Fruit fly (Drosophila melanogaster) whole organism, embryonic: ENCODE measurements around the gene CG18766.

Source experiments
- Asciz ChIP-seq: fragments of 200-800 bp; sonication (Bioruptor generic); optimal IDR thresholded peaks from 2 replicates; lab custom pipeline; 2017; ENCODE audit warnings: missing biosample characterization, mild to moderate bottlenecking, missing genetic modification characterization, missing genetic modification reagents
- Atf3 ChIP-seq: fragments of 200-800 bp; sonication (Bioruptor generic); optimal IDR thresholded peaks from 3 replicates; lab custom pipeline; 2016; ENCODE audit warnings: missing biosample characterization, missing genetic modification characterization
- CG11456 ChIP-seq: fragments of 200-800 bp; sonication (Bioruptor generic); IDR thresholded peaks from 3 replicates; pipeline ENCODE4 v1.3.6; 2022; ENCODE audit warnings: missing biosample characterization, missing genetic modification characterization
- CG11696 ChIP-seq: fragments of 200-800 bp; sonication (Bioruptor generic); IDR thresholded peaks from 2 replicates; pipeline ENCODE4 v1.3.6; 2022; ENCODE audit warnings: missing biosample characterization, missing genetic modification characterization
- CG12104 ChIP-seq: fragments of 200-800 bp; sonication (Bioruptor generic); optimal IDR thresholded peaks from 3 replicates; lab custom pipeline; 2016; ENCODE audit warnings: missing biosample characterization, missing genetic modification characterization
- CG14965 ChIP-seq: fragments of 200-800 bp; sonication (Bioruptor generic); optimal IDR thresholded peaks from 2 replicates; lab custom pipeline; 2016; ENCODE audit warnings: missing biosample characterization, missing genetic modification characterization, borderline replicate concordance
- CG15269 ChIP-seq: fragments of 200-800 bp; sonication (Bioruptor generic); optimal IDR thresholded peaks from 2 replicates; lab custom pipeline; 2018; ENCODE audit warnings: missing biosample characterization, mild to moderate bottlenecking, missing genetic modification characterization, moderate library complexity
- CG17186 ChIP-seq: fragments of 200-800 bp; sonication (Bioruptor generic); optimal IDR thresholded peaks from 3 replicates; lab custom pipeline; 2017; ENCODE audit warnings: missing biosample characterization, missing genetic modification reagents, missing genetic modification characterization
- CG17361 ChIP-seq: fragments of 200-800 bp; sonication (Bioruptor generic); IDR thresholded peaks from 3 replicates; pipeline ENCODE4 v1.3.6; 2022; ENCODE audit warnings: missing biosample characterization, missing genetic modification characterization
- CG17385 ChIP-seq: fragments of 200-800 bp; sonication (Bioruptor generic); optimal IDR thresholded peaks from 3 replicates; lab custom pipeline; 2018; ENCODE audit warnings: missing biosample characterization, mild to moderate bottlenecking, missing genetic modification characterization
- CG2199 ChIP-seq: fragments of 200-800 bp; sonication (Bioruptor generic); IDR thresholded peaks from 3 replicates; pipeline ENCODE4 v1.3.6; 2022; ENCODE audit warnings: missing biosample characterization, missing genetic modification characterization
- CG2889 ChIP-seq: fragments of 200-800 bp; sonication (Bioruptor generic); IDR thresholded peaks from 3 replicates; pipeline ENCODE4 v1.3.6; 2022; ENCODE audit warnings: missing biosample characterization, missing genetic modification characterization
- CG30403 ChIP-seq: fragments of 200-800 bp; sonication (Bioruptor generic); optimal IDR thresholded peaks from 3 replicates; lab custom pipeline; 2016; ENCODE audit warnings: missing biosample characterization, missing genetic modification characterization
- CG31388 ChIP-seq: fragments of 200-800 bp; sonication (Bioruptor generic); optimal IDR thresholded peaks from 2 replicates; lab custom pipeline; 2016; ENCODE audit warnings: missing biosample characterization, missing genetic modification characterization
- CG4360 ChIP-seq: fragments of 200-800 bp; sonication (Bioruptor generic); IDR thresholded peaks from 2 replicates; pipeline ENCODE4 v1.3.6; 2022; ENCODE audit warnings: missing biosample characterization, missing genetic modification characterization
- CG6175 ChIP-seq: fragments of 200-800 bp; sonication (Bioruptor generic); IDR thresholded peaks from 3 replicates; pipeline ENCODE4 v1.3.6; 2022; ENCODE audit warnings: missing biosample characterization, missing genetic modification characterization
- CG6791 ChIP-seq: fragments of 200-800 bp; sonication (Bioruptor generic); IDR thresholded peaks from 3 replicates; pipeline ENCODE4 v1.3.6; 2022; ENCODE audit warnings: missing biosample characterization, missing genetic modification characterization; ENCODE audit not compliant: partially characterized antibody
- Camta ChIP-seq: fragments of 200-800 bp; sonication (Bioruptor generic); optimal IDR thresholded peaks from 2 replicates; lab custom pipeline; 2016; ENCODE audit warnings: missing biosample characterization, missing genetic modification characterization
- Chrac-16 ChIP-seq: fragments of 200-800 bp; sonication (Bioruptor generic); optimal IDR thresholded peaks from 3 replicates; lab custom pipeline; 2016; ENCODE audit warnings: missing biosample characterization, missing genetic modification characterization
- D19A ChIP-seq: fragments of 200-800 bp; optimal IDR thresholded peaks from 3 replicates; lab custom pipeline; 2019; ENCODE audit warnings: missing biosample characterization, mild to moderate bottlenecking, missing genetic modification characterization, moderate library complexity
- ERR ChIP-seq: fragments of 200-800 bp; sonication (Bioruptor generic); optimal IDR thresholded peaks from 2 replicates; lab custom pipeline; 2016; ENCODE audit warnings: missing biosample characterization, missing genetic modification characterization
- Ets65A ChIP-seq: fragments of 200-800 bp; sonication (Bioruptor generic); peaks from one replicate; lab custom pipeline; 2016; ENCODE audit warnings: missing biosample characterization, missing genetic modification characterization
- HHEX ChIP-seq: fragments of 200-800 bp; sonication (Bioruptor generic); optimal IDR thresholded peaks from 3 replicates; lab custom pipeline; 2017; ENCODE audit warnings: missing biosample characterization, mild to moderate bottlenecking, missing genetic modification characterization, missing genetic modification reagents
- Hr39 ChIP-seq: fragments of >200 bp; optimal IDR thresholded peaks from 2 replicates; lab custom pipeline; 2017
- Mad ChIP-seq: fragments of 200-800 bp; sonication (Bioruptor generic); optimal IDR thresholded peaks from 2 replicates; lab custom pipeline; 2016; ENCODE audit warnings: missing biosample characterization, missing genetic modification characterization
- NC2α ChIP-seq: fragments of 200-800 bp; sonication (Bioruptor generic); optimal IDR thresholded peaks from 2 replicates; lab custom pipeline; 2016; ENCODE audit warnings: missing biosample characterization, missing genetic modification characterization
- NFAT ChIP-seq: fragments of 200-800 bp; sonication (Bioruptor generic); IDR thresholded peaks from 2 replicates; pipeline ENCODE4 v1.3.6; 2022; ENCODE audit warnings: missing biosample characterization, missing genetic modification characterization
- Neu2 ChIP-seq: fragments of 200-800 bp; sonication (Bioruptor generic); optimal IDR thresholded peaks from 3 replicates; lab custom pipeline; 2016; ENCODE audit warnings: missing biosample characterization, missing genetic modification characterization, borderline replicate concordance
- Nf-YA ChIP-seq: fragments of 200-800 bp; sonication (Bioruptor generic); IDR thresholded peaks from 2 replicates; pipeline ENCODE4 v1.3.6; 2022; ENCODE audit warnings: missing biosample characterization, missing genetic modification characterization
- Stat92E ChIP-seq, 3 experiments: fragments of >200 bp in 2 of 3; fragments of 200-800 bp in 1 of 3; sonication (Bioruptor generic) in 1 of 3; optimal IDR thresholded peaks; 2 replicates each; lab custom pipeline; 2017 to 2019; ENCODE audit warnings: missing biosample characterization in 3 of 3, missing genetic modification characterization in 3 of 3, mild to moderate bottlenecking in 1 of 3, moderate library complexity in 1 of 3
- Taf1 ChIP-seq: fragments of 200-800 bp; sonication (Bioruptor generic); IDR thresholded peaks from 2 replicates; pipeline ENCODE4 v1.3.6; 2022; ENCODE audit warnings: missing biosample characterization, missing genetic modification characterization
- YL-1 ChIP-seq: fragments of 200-800 bp; sonication (Bioruptor generic); optimal IDR thresholded peaks from 3 replicates; lab custom pipeline; 2017; ENCODE audit warnings: missing biosample characterization, mild to moderate bottlenecking, missing genetic modification characterization
- ap ChIP-seq: fragments of 200-800 bp; sonication (Bioruptor generic); IDR thresholded peaks from 2 replicates; pipeline ENCODE4 v1.3.6; 2022; ENCODE audit warnings: missing biosample characterization, missing genetic modification characterization
- br ChIP-seq: fragments of >200 bp; optimal IDR thresholded peaks from 2 replicates; lab custom pipeline; 2017
- cad ChIP-seq: fragments of >200 bp; optimal IDR thresholded peaks from 2 replicates; lab custom pipeline; 2017; ENCODE audit warnings: missing biosample characterization, missing genetic modification characterization
- cg ChIP-seq: fragments of 200-800 bp; sonication (Bioruptor generic); optimal IDR thresholded peaks from 3 replicates; lab custom pipeline; 2019; ENCODE audit warnings: missing biosample characterization, mild to moderate bottlenecking, missing genetic modification characterization, moderate library complexity
- crp ChIP-seq, 2 experiments: fragments of 200-800 bp; sonication (Bioruptor generic); optimal IDR thresholded peaks; 2 replicates in 1 of 2; 3 replicates in 1 of 2; lab custom pipeline; 2017; ENCODE audit warnings: missing biosample characterization in 2 of 2, missing genetic modification characterization in 2 of 2, mild to moderate bottlenecking in 1 of 2, moderate library complexity in 1 of 2
- disco-r ChIP-seq: fragments of 200-800 bp; sonication (Bioruptor generic); optimal IDR thresholded peaks from 2 replicates; lab custom pipeline; 2016; ENCODE audit warnings: missing biosample characterization, missing genetic modification characterization
- grn ChIP-seq: fragments of 200-800 bp; sonication (Bioruptor generic); optimal IDR thresholded peaks from 3 replicates; lab custom pipeline; 2017; ENCODE audit warnings: missing biosample characterization, missing genetic modification characterization
- gro ChIP-seq: fragments of 200-800 bp; sonication (Bioruptor generic); optimal IDR thresholded peaks from 2 replicates; lab custom pipeline; 2016; ENCODE audit warnings: missing biosample characterization, missing genetic modification characterization
- ind ChIP-seq: fragments of 200-800 bp; sonication (Bioruptor generic); optimal IDR thresholded peaks from 3 replicates; lab custom pipeline; 2016; ENCODE audit warnings: missing biosample characterization, missing genetic modification characterization
- mam ChIP-seq: fragments of 200-800 bp; sonication (Bioruptor generic); optimal IDR thresholded peaks from 3 replicates; lab custom pipeline; 2016; ENCODE audit warnings: missing biosample characterization, missing genetic modification characterization
- pfk ChIP-seq: fragments of 200-800 bp; sonication (Bioruptor generic); optimal IDR thresholded peaks from 2 replicates; lab custom pipeline; 2018; ENCODE audit warnings: missing biosample characterization, mild to moderate bottlenecking, missing genetic modification characterization, moderate library complexity
- prd ChIP-seq, 3 experiments: fragments of >200 bp in 2 of 3; fragments of 200-800 bp in 1 of 3; sonication (Bioruptor generic) in 1 of 3; optimal IDR thresholded peaks in 2 of 3; IDR thresholded peaks in 1 of 3; 2 replicates in 2 of 3; 3 replicates in 1 of 3; pipeline versions ENCODE4 v1.3.6 to Lab custom; 2017 to 2022; ENCODE audit warnings: missing biosample characterization in 1 of 3, missing genetic modification characterization in 1 of 3
- sd ChIP-seq: fragments of 200-800 bp; sonication (Bioruptor generic); optimal IDR thresholded peaks from 3 replicates; lab custom pipeline; 2018; ENCODE audit warnings: missing biosample characterization, mild to moderate bottlenecking, missing genetic modification characterization, moderate library complexity
- sens ChIP-seq: fragments of 200-800 bp; sonication (Bioruptor generic); peaks from one replicate; lab custom pipeline; 2016; ENCODE audit warnings: missing biosample characterization, missing genetic modification characterization
- sisA ChIP-seq: fragments of 200-800 bp; sonication (Bioruptor generic); IDR thresholded peaks from 2 replicates; pipeline ENCODE4 v1.3.6; 2022; ENCODE audit warnings: missing biosample characterization, missing genetic modification characterization
- slbo ChIP-seq: fragments of 200-800 bp; sonication (Bioruptor generic); IDR thresholded peaks from 2 replicates; pipeline ENCODE4 v1.3.6; 2022; ENCODE audit warnings: missing biosample characterization, missing genetic modification characterization
- sna ChIP-seq: fragments of 200-800 bp; sonication (Bioruptor generic); IDR thresholded peaks from 2 replicates; pipeline ENCODE4 v1.3.6; 2022; ENCODE audit warnings: missing biosample characterization, missing genetic modification characterization; ENCODE audit not compliant: partially characterized antibody
- sug ChIP-seq: fragments of 200-800 bp; optimal IDR thresholded peaks from 2 replicates; lab custom pipeline; 2019; ENCODE audit warnings: missing biosample characterization, mild to moderate bottlenecking, missing genetic modification characterization, moderate library complexity
- unc-4 ChIP-seq: fragments of 200-800 bp; sonication (Bioruptor generic); IDR thresholded peaks from 2 replicates; pipeline ENCODE4 v1.3.6; 2022; ENCODE audit warnings: missing biosample characterization, missing genetic modification characterization; ENCODE audit not compliant: partially characterized antibody
- vfl ChIP-seq: fragments of 200-800 bp; sonication (Bioruptor generic); optimal IDR thresholded peaks from 2 replicates; lab custom pipeline; 2016; ENCODE audit warnings: missing biosample characterization, missing genetic modification characterization

CG18766 gene

DNA sequence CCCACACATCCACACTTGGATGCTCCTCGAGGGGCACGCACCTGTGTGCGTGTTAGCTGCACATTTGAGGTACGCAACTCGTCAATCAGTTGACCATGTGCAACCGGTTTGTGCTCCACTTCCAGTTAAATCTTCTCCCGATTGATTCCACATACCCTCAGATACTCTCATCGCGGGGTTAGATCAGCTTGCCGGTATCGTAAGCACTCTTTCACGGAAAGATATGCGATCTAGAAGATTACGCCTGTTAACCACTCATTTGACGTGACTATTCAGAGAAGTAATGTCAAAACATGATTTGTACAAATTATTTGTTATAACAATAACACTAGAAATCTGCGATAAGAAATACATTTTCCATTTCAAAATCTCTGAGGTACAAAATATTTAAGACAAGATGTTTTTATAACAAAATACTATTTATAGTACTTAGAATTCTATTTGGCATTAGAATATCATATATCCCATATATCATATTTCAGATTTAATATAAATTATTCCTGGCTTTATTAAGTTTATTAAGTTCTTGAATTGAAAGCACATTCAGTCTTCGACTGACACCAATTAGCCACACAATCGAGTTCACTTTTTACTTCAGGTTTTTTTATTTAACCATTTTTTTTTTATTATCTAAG, 24.1 kb downstream of the CG18766 start:
- no peak for TF ChIP-seq unc-4 (GFP tag; lab: Robert Waterston, UW)
- 0 out of 3 replicates have a peak, but pooled peaks have one; percentile 8 for TF ChIP-seq CG11456 (GFP tag; lab: Robert Waterston, UW)
- peak; percentile 69 for TF ChIP-seq grn (GFP tag; lab: Kevin White, UChicago)
- TF ChIP-seq sna (GFP tag; lab: Robert Waterston, UW), result no peak
- peak; percentile 27 for TF ChIP-seq sens (GFP tag; lab: Kevin White, UChicago)
- peak; percentile 52 for TF ChIP-seq Ets65A (GFP tag; lab: Kevin White, UChicago)
- TF ChIP-seq sug (tag; lab: Kevin White, UChicago), result no peak
- TF ChIP-seq crp (GFP tag; optimal IDR thresholded peaks at IDR 0.05; lab: Kevin White, UChicago), result no peak
- TF ChIP-seq ERR, result no peak
- no peak for TF ChIP-seq Nf-YA (GFP tag; lab: Robert Waterston, UW)
- TF ChIP-seq disco-r (GFP tag; lab: Kevin White, UChicago), result no peak
- no peak for TF ChIP-seq Chrac-16 (GFP tag; lab: Kevin White, UChicago)
- TF ChIP-seq NC2α (GFP tag; lab: Kevin White, UChicago), result no peak
- 0 out of 3 replicates have a peak, but pooled peaks have one; percentile 23 for TF ChIP-seq CG2199 (GFP tag; lab: Robert Waterston, UW)
- TF ChIP-seq CG11696 (GFP tag; lab: Robert Waterston, UW), result no peak
- TF ChIP-seq pfk (GFP tag; lab: Kevin White, UChicago), result no peak
- no peak for TF ChIP-seq CG4360 (GFP tag; lab: Robert Waterston, UW)
- no peak for TF ChIP-seq CG2889 (GFP tag; lab: Robert Waterston, UW)
- TF ChIP-seq Hr39, result no peak
- TF ChIP-seq CG17186 (GFP tag; lab: Kevin White, UChicago), result no peak
- TF ChIP-seq cg, result peak; percentile 36
- TF ChIP-seq D19A (tag; lab: Kevin White, UChicago), result peak; percentile 35
- TF ChIP-seq HHEX, result no peak
- TF ChIP-seq gro (GFP tag; lab: Kevin White, UChicago), result no peak
- TF ChIP-seq CG30403, result no peak
- no peak for TF ChIP-seq sisA (GFP tag; lab: Robert Waterston, UW)
- TF ChIP-seq CG12104 (GFP tag; lab: Kevin White, UChicago), result no peak
- no peak for TF ChIP-seq NFAT (GFP tag; lab: Robert Waterston, UW)
- TF ChIP-seq Camta (GFP tag; lab: Kevin White, UChicago), result no peak
- no peak for TF ChIP-seq Atf3 (GFP tag; lab: Kevin White, UChicago)
- TF ChIP-seq Asciz, result no peak
- TF ChIP-seq Stat92E (GFP tag; optimal IDR thresholded peaks at IDR 0.05; lab: Kevin White, UChicago), result peak in 1 of 3 experiments; percentile 85
- no peak for TF ChIP-seq vfl (GFP tag; lab: Kevin White, UChicago)
- no peak for TF ChIP-seq sd (tag; lab: Kevin White, UChicago)
- TF ChIP-seq ind (GFP tag; lab: Kevin White, UChicago), result no peak
- no peak for TF ChIP-seq Taf1 (GFP tag; lab: Robert Waterston, UW)
- TF ChIP-seq cad (GFP tag; lab: Kevin White, UChicago), result no peak
- no peak for TF ChIP-seq br (lab: Kevin White, UChicago)

- TF ChIP-seq Neu2 (GFP tag; lab: Kevin White, UChicago) (no peak), CG17361 (GFP tag; lab: Robert Waterston, UW) (no peak), prd (optimal IDR thresholded peaks at IDR 0.05; lab: Kevin White, UChicago) (no peak), prd (GFP tag; IDR thresholded peaks at IDR 0.05; lab: Robert Waterston, UW) (no peak), CG31388 (GFP tag; lab: Kevin White, UChicago) (no peak), slbo (GFP tag; lab: Robert Waterston, UW) (no peak), NFAT (GFP tag; lab: Robert Waterston, UW) (no peak), CG17385 (peak; percentile 30), Mad (no peak), CG6175 (GFP tag; lab: Robert Waterston, UW) (no peak), YL-1 (GFP tag; lab: Kevin White, UChicago) (no peak), CG6791 (GFP tag; lab: Robert Waterston, UW) (no peak), mam (no peak), CG14965 (GFP tag; lab: Kevin White, UChicago) (no peak), CG15269 (tag; lab: Kevin White, UChicago) (peak; percentile 52), ap (no peak)
These were observed 26.2 kb downstream of the CG18766 start for dm6 chr3R:27218814-27219213.
